Fruit fly (Drosophila melanogaster): ENCODE measurements around the gene bsk.

The bsk gene

dm6 chr2L:10220501-10221386, 29.6 kb downstream of the bsk start, which contains the start of the genes Npc1a and Prosalpha6:
Gene Npc1a (minus strand): TSS chr2L:10221216.
Gene Prosalpha6 (plus strand): TSS chr2L:10221351.
- TF ChIP-seq Snoo (tag; optimal IDR thresholded peaks at IDR 0.05) (no peak), CG15710 (tag; optimal IDR thresholded peaks at IDR 0.05) (peak; percentile 31)

dm6 chr2L:10220010-10220409, 30.3 kb downstream of the bsk start:
- TF ChIP-seq Ets98B (GFP tag; IDR thresholded peaks at IDR 0.05) = no peak
- TF ChIP-seq CG34367 (tag; optimal IDR thresholded peaks at IDR 0.05) = no peak
- TF ChIP-seq EcR (GFP tag; optimal IDR thresholded peaks at IDR 0.05) = no peak
- TF ChIP-seq CG9948 (tag; optimal IDR thresholded peaks at IDR 0.05) = no peak
- no peak for TF ChIP-seq CG8301 (tag; optimal IDR thresholded peaks at IDR 0.05)
- no peak for TF ChIP-seq gl (tag; optimal IDR thresholded peaks at IDR 0.05)
- no peak for TF ChIP-seq Snoo (tag; optimal IDR thresholded peaks at IDR 0.05)
- TF ChIP-seq CG8159 (tag; optimal IDR thresholded peaks at IDR 0.05) = no peak
- TF ChIP-seq Pif1B (GFP tag; optimal IDR thresholded peaks at IDR 0.05) = no peak
- no peak for TF ChIP-seq CG12605 (GFP tag; IDR thresholded peaks at IDR 0.05)
- no peak for TF ChIP-seq CG14655 (GFP tag; optimal IDR thresholded peaks at IDR 0.05)
- no peak for TF ChIP-seq CG13204 (GFP tag; optimal IDR thresholded peaks at IDR 0.05)
- no peak for TF ChIP-seq CG4496 (GFP tag; IDR thresholded peaks at IDR 0.05)
- no peak for TF ChIP-seq CG10348 (GFP tag; IDR thresholded peaks at IDR 0.05)
- no peak for TF ChIP-seq CG17806 (tag; optimal IDR thresholded peaks at IDR 0.05)
- TF ChIP-seq D1 (tag; optimal IDR thresholded peaks at IDR 0.05) = no peak
- no peak for TF ChIP-seq CG15710 (tag; optimal IDR thresholded peaks at IDR 0.05)
- no peak for TF ChIP-seq CG32121 (GFP tag; IDR thresholded peaks at IDR 0.05)

- TF ChIP-seq rn (GFP tag; IDR thresholded peaks at IDR 0.05) (no peak), CG17806 (tag; optimal IDR thresholded peaks at IDR 0.05) (peak; percentile 10)
Observed at dm6 chr2L:10210631-10211557, 39.4 kb downstream of the bsk start, which contains the start of the genes CG5727 and ath. Gene CG5727 (minus strand): TSS chr2L:10210681. Gene ath (plus strand): TSS chr2L:10211143.

- TF ChIP-seq CG32121 (GFP tag; IDR thresholded peaks at IDR 0.05) (0 out of 2 replicates have a peak, but pooled peaks have one; percentile 16), CG12605 (GFP tag; IDR thresholded peaks at IDR 0.05) (0 out of 2 replicates have a peak, but pooled peaks have one; percentile 21), EcR (GFP tag; optimal IDR thresholded peaks at IDR 0.05) (peak; percentile 64), CG4496 (GFP tag; IDR thresholded peaks at IDR 0.05) (no peak)
Observed at dm6 chr2L:10208799-10209794, 41.2 kb downstream of the bsk start, which contains the start of gene CG5731. Gene CG5731 (minus strand): TSS chr2L:10209744.

- TF ChIP-seq Snoo (tag; optimal IDR thresholded peaks at IDR 0.05) (no peak), gl (tag; optimal IDR thresholded peaks at IDR 0.05) (no peak), CG8159 (tag; optimal IDR thresholded peaks at IDR 0.05) (no peak), CG13204 (GFP tag; optimal IDR thresholded peaks at IDR 0.05) (no peak), CG15710 (tag; optimal IDR thresholded peaks at IDR 0.05) (no peak)
Observed at dm6 chr2L:10206633-10207162, 43.6 kb downstream of the bsk start, which contains the start of gene Snx17. Gene Snx17 (minus strand): TSS chr2L:10206961.

- TF ChIP-seq EcR (GFP tag; optimal IDR thresholded peaks at IDR 0.05) (no peak), Pif1B (GFP tag; optimal IDR thresholded peaks at IDR 0.05) (no peak), CG9948 (tag; optimal IDR thresholded peaks at IDR 0.05) (no peak), CG34367 (tag; optimal IDR thresholded peaks at IDR 0.05) (no peak), D1 (tag; optimal IDR thresholded peaks at IDR 0.05) (no peak)
Observed at dm6 chr2L:10205940-10206339, 44.4 kb downstream of the bsk start.
